Worm (Caenorhabditis elegans): Measurements from ENCODE around the gene Y53F4B.23.

DNA sequence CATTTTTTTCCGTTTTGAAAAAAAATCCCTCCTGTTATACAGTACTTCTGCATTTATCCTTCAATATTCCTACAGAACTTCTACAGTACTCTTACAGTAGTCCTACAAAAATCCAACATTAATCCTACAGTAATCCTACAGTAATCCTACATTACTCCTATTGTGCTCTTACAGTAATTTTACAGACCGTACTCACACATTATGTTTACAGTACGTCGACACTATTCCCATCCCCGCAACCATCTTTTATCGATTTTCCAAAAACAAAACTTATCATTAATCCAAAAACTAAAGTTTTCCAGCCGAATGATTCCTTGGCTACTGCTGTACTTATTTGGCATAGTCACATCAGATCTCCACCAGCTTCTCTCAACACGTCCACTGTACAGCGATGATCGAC is 40.1 kb upstream of the Y53F4B.23 start, which contains the start of gene Y53F4B.20:
- TF ChIP-seq lin-15B (tag; optimal IDR thresholded peaks at IDR 0.05) (no peak), ceh-28 (tag; optimal IDR thresholded peaks at IDR 0.05) (no peak), skn-1 (tag; optimal IDR thresholded peaks at IDR 0.05) (no peak), ztf-11 (tag; optimal IDR thresholded peaks at IDR 0.05) (no peak), ZK546.5 (tag; optimal IDR thresholded peaks at IDR 0.05) (no peak), aha-1 (tag) (no peak), snpc-4 (tag; optimal IDR thresholded peaks at IDR 0.05) (no peak), nhr-11 (tag; optimal IDR thresholded peaks at IDR 0.05) (no peak), php-3 (GFP tag; IDR thresholded peaks at IDR 0.05) (no peak)
